ENCODE assay signal across 3 worm cellular contexts in the genomic region with DNA sequence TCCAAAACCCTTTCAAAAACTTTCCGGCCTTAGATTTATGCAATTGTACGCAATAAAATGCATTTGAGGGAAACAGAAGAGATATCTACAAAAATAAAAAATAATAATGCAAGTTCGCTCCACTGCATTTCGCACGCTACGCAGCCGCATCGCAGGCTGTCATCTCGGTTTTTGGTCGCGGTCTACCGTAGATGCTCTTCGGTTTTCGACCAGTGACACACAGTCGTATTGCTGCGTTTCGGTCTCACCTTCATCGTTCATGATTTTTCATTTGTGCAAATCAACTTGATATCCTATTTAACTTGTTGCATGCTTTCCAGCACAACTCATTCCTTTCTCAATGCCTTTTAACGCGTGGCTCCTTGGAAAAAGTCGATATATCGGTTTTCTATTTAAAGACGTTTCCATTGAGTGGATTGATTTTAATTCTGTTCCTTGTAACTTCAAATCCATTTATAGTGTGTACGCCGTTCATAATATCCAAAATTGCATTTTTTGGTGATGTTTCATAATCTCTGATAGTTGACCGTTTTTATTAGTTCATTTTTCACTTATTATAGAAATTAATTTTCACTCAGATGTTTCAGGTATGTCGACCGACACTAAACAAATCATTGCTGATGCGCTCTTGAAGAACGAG.
TF ChIP-seq lines count a peak whose summit lies in the region.

A gene (plus strand): TSS at position 590 of the 640 bp plus-strand sequence.

TF ChIP-seq in whole organism, L2 larva, 48 proteins besides CTCF, POLR2A, EP300 and RAD21 (continued from another document):
- TF ChIP-seq R02D3.7 (tag; optimal IDR thresholded peaks at IDR 0.05; lab: Kevin White, UChicago) (peak; percentile 11), ZK546.5 (tag; optimal IDR thresholded peaks at IDR 0.05; lab: Kevin White, UChicago) (peak; percentile 42), lin-11 (tag; optimal IDR thresholded peaks at IDR 0.05; lab: Kevin White, UChicago) (peak; percentile 67), fos-1 (tag; optimal IDR thresholded peaks at IDR 0.05; lab: Kevin White, UChicago) (peak; percentile 99), nhr-6 (tag; optimal IDR thresholded peaks at IDR 0.05; lab: Kevin White, UChicago) (peak; percentile 39), lin-13 (GFP tag; optimal IDR thresholded peaks at IDR 0.05; lab: Kevin White, UChicago) (peak; percentile 85), F13H6.1 (tag; optimal IDR thresholded peaks at IDR 0.05; lab: Kevin White, UChicago) (peak; percentile 74), mab-5 (tag; optimal IDR thresholded peaks at IDR 0.05; lab: Kevin White, UChicago) (peak; percentile 43), nhr-237 (tag; optimal IDR thresholded peaks at IDR 0.05; lab: Kevin White, UChicago) (no peak), nhr-129 (tag; optimal IDR thresholded peaks at IDR 0.05; lab: Kevin White, UChicago) (peak; percentile 88), snpc-4 (tag; optimal IDR thresholded peaks at IDR 0.05; lab: Kevin White, UChicago) (peak; percentile 53), elt-1 (tag; optimal IDR thresholded peaks at IDR 0.05; lab: Kevin White, UChicago) (no peak), unc-55 (GFP tag; optimal IDR thresholded peaks at IDR 0.05; lab: Kevin White, UChicago) (peak; percentile 97), alr-1 (tag; optimal IDR thresholded peaks at IDR 0.05; lab: Kevin White, UChicago) (no peak), crh-2 (tag; optimal IDR thresholded peaks at IDR 0.05; lab: Kevin White, UChicago) (peak; percentile 95), nhr-21 (tag; optimal IDR thresholded peaks at IDR 0.05; lab: Kevin White, UChicago) (peak; percentile 81), C34F6.9 (tag; optimal IDR thresholded peaks at IDR 0.05; lab: Kevin White, UChicago) (peak; percentile 98)

TF ChIP-seq in whole organism, L4 larva, 104 proteins besides CTCF, POLR2A, EP300 and RAD21 (continued from another document):
- TF ChIP-seq ceh-44 (GFP tag; IDR thresholded peaks at IDR 0.05; lab: Robert Waterston, UW) (peak; percentile 42; the same call in 1 of the 2 replicates), ceh-20 (GFP tag; IDR thresholded peaks at IDR 0.05; lab: Robert Waterston, UW) (no peak), lim-7 (GFP tag; IDR thresholded peaks at IDR 0.05; lab: Robert Waterston, UW) (no peak), mdl-1 (tag; optimal IDR thresholded peaks at IDR 0.05; lab: Kevin White, UChicago) (peak; percentile 4 to 70), skn-1 (tag; optimal IDR thresholded peaks at IDR 0.05; lab: Kevin White, UChicago) (peak; percentile 4), T26A8.4 (GFP tag; IDR thresholded peaks at IDR 0.05; lab: Robert Waterston, UW) (peak; percentile 77), pha-4 (GFP tag; IDR thresholded peaks at IDR 0.05; lab: Robert Waterston, UW) (peak; percentile 60; the same call in 1 of the 2 replicates), pha-4 (tag; optimal IDR thresholded peaks at IDR 0.05; lab: Kevin White, UChicago) (no peak), D1046.2 (GFP tag; IDR thresholded peaks at IDR 0.05; lab: Robert Waterston, UW) (no peak), daf-8 (GFP tag; IDR thresholded peaks at IDR 0.05; lab: Robert Waterston, UW) (no peak), lin-29 (GFP tag; IDR thresholded peaks at IDR 0.05; lab: Robert Waterston, UW) (no peak), saeg-2 (GFP tag; IDR thresholded peaks at IDR 0.05; lab: Robert Waterston, UW) (no peak), unc-39 (tag; optimal IDR thresholded peaks at IDR 0.05; lab: Kevin White, UChicago) (no peak), fkh-10 (GFP tag; optimal IDR thresholded peaks at IDR 0.05; lab: Kevin White, UChicago) (peak; percentile 26), tra-1 (GFP tag; IDR thresholded peaks at IDR 0.05; lab: Robert Waterston, UW) (0 out of 2 replicates have a peak, but pooled peaks have one; percentile 46), unc-62 (GFP tag; optimal IDR thresholded peaks at IDR 0.05 in 1 of 2; lab: Kevin White, UChicago) (peak in 1 of 2 experiments; percentile 95), unc-62 (tag; optimal IDR thresholded peaks at IDR 0.05; lab: Kevin White, UChicago) (no peak), daf-19 (GFP tag; conservative IDR thresholded peaks at IDR 0.05; lab: Robert Waterston, UW) (no peak), egl-43 (GFP tag; IDR thresholded peaks at IDR 0.05; lab: Robert Waterston, UW) (0 out of 2 replicates have a peak, but pooled peaks have one; percentile 29), hlh-11 (tag; optimal IDR thresholded peaks at IDR 0.05; lab: Kevin White, UChicago) (peak; percentile 88), ceh-62 (tag; optimal IDR thresholded peaks at IDR 0.05; lab: Kevin White, UChicago) (no peak), dmd-6 (GFP tag; IDR thresholded peaks at IDR 0.05; lab: Robert Waterston, UW) (peak; percentile 93), nhr-111 (GFP tag; optimal IDR thresholded peaks at IDR 0.05; lab: Kevin White, UChicago) (no peak), rbr-2 (tag; optimal IDR thresholded peaks at IDR 0.05; lab: Kevin White, UChicago) (peak; percentile 82), zip-11 (GFP tag; IDR thresholded peaks at IDR 0.05; lab: Robert Waterston, UW) (no peak), aha-1 (tag; lab: Kevin White, UChicago) (peak; percentile 48), pqm-1 (tag; optimal IDR thresholded peaks at IDR 0.05; lab: Kevin White, UChicago) (peak; percentile 75), nhr-48 (tag; optimal IDR thresholded peaks at IDR 0.05; lab: Kevin White, UChicago) (peak; percentile 40), mxl-3 (GFP tag; optimal IDR thresholded peaks at IDR 0.05; lab: Kevin White, UChicago) (peak; percentile 86), nhr-11 (tag; optimal IDR thresholded peaks at IDR 0.05; lab: Kevin White, UChicago) (peak; percentile 80), dve-1 (tag; optimal IDR thresholded peaks at IDR 0.05; lab: Kevin White, UChicago; ENCODE audit: insufficient read depth) (peak; percentile 94), Y5F2A.4 (GFP tag; optimal IDR thresholded peaks at IDR 0.05; lab: Kevin White, UChicago) (no peak), nhr-77 (tag; optimal IDR thresholded peaks at IDR 0.05; lab: Kevin White, UChicago) (peak; percentile 97), nhr-6 (tag; optimal IDR thresholded peaks at IDR 0.05; lab: Kevin White, UChicago) (peak; percentile 89), fos-1 (tag; optimal IDR thresholded peaks at IDR 0.05; lab: Kevin White, UChicago) (peak; percentile 25), ztf-11 (tag; optimal IDR thresholded peaks at IDR 0.05; lab: Kevin White, UChicago) (no peak), mep-1 (tag; optimal IDR thresholded peaks at IDR 0.05; lab: Kevin White, UChicago) (peak; percentile 92), nhr-237 (tag; optimal IDR thresholded peaks at IDR 0.05; lab: Kevin White, UChicago) (no peak), dmd-8 (GFP tag; IDR thresholded peaks at IDR 0.05; lab: Robert Waterston, UW) (no peak), unc-130 (GFP tag; optimal IDR thresholded peaks at IDR 0.05; lab: Kevin White, UChicago) (peak; percentile 2), lin-15B (tag; optimal IDR thresholded peaks at IDR 0.05; lab: Kevin White, UChicago) (peak; percentile 40), T20F7.1 (GFP tag; optimal IDR thresholded peaks at IDR 0.05; lab: Kevin White, UChicago) (peak; percentile 81), ctbp-1 (GFP tag; IDR thresholded peaks at IDR 0.05; lab: Robert Waterston, UW) (peak; percentile 52), ama-1 (optimal IDR thresholded peaks at IDR 0.05; lab: Kevin White, UChicago) (peak; percentile 87), nhr-28 (tag; optimal IDR thresholded peaks at IDR 0.05; lab: Kevin White, UChicago) (peak; percentile 92), lin-13 (GFP tag; optimal IDR thresholded peaks at IDR 0.05; lab: Kevin White, UChicago) (peak; percentile 95), R02D3.7 (tag; optimal IDR thresholded peaks at IDR 0.05; lab: Kevin White, UChicago) (no peak), mes-2 (tag; optimal IDR thresholded peaks at IDR 0.05; lab: Kevin White, UChicago; ENCODE audit: poor library complexity, severe bottlenecking) (peak; percentile 91), F37D6.2 (tag; optimal IDR thresholded peaks at IDR 0.05; lab: Kevin White, UChicago) (peak; percentile 7), zfp-2 (tag; optimal IDR thresholded peaks at IDR 0.05; lab: Kevin White, UChicago) (no peak), vab-7 (GFP tag; IDR thresholded peaks at IDR 0.05; lab: Robert Waterston, UW) (no peak), spr-1 (tag; optimal IDR thresholded peaks at IDR 0.05; lab: Kevin White, UChicago) (peak; percentile 64), dpl-1 (GFP tag; optimal IDR thresholded peaks at IDR 0.05; lab: Kevin White, UChicago) (peak; percentile 74)

TF ChIP-seq in whole organism, late embryonic, 69 proteins besides CTCF, POLR2A, EP300 and RAD21 (continued from another document):
- TF ChIP-seq unc-3 (GFP tag; conservative IDR thresholded peaks at IDR 0.05; lab: Robert Waterston, UW), result no peak
- TF ChIP-seq unc-3 (tag; optimal IDR thresholded peaks at IDR 0.05; lab: Kevin White, UChicago), result no peak
- TF ChIP-seq eyg-1 (tag; optimal IDR thresholded peaks at IDR 0.05; lab: Kevin White, UChicago), result no peak
- TF ChIP-seq ceh-2 (tag; optimal IDR thresholded peaks at IDR 0.05; lab: Kevin White, UChicago), result no peak
- no peak for TF ChIP-seq fax-1 (tag; optimal IDR thresholded peaks at IDR 0.05; lab: Kevin White, UChicago)
- no peak for TF ChIP-seq hlh-8 (tag; optimal IDR thresholded peaks at IDR 0.05; lab: Kevin White, UChicago)
- peak; percentile 26 for TF ChIP-seq ceh-30 (tag; optimal IDR thresholded peaks at IDR 0.05; lab: Kevin White, UChicago)
- no peak for TF ChIP-seq ceh-6 (GFP tag; optimal IDR thresholded peaks at IDR 0.05; lab: Kevin White, UChicago)
- TF ChIP-seq ceh-45 (GFP tag; IDR thresholded peaks at IDR 0.05; lab: Robert Waterston, UW), result no peak
- TF ChIP-seq ztf-16 (tag; optimal IDR thresholded peaks at IDR 0.05; lab: Kevin White, UChicago), result no peak
- TF ChIP-seq hlh-30 (tag; optimal IDR thresholded peaks at IDR 0.05; lab: Kevin White, UChicago; ENCODE audit: insufficient read depth), result peak; percentile 26
- no peak for TF ChIP-seq hlh-13 (GFP tag; optimal IDR thresholded peaks at IDR 0.05; lab: Kevin White, UChicago)
- no peak for TF ChIP-seq T23F11.4 (GFP tag; optimal IDR thresholded peaks at IDR 0.05; lab: Kevin White, UChicago)
- TF ChIP-seq pag-3 (tag; optimal IDR thresholded peaks at IDR 0.05; lab: Kevin White, UChicago; ENCODE audit: borderline replicate concordance), result no peak
- TF ChIP-seq syd-9 (tag; optimal IDR thresholded peaks at IDR 0.05; lab: Kevin White, UChicago), result no peak
- peak; percentile 61 for TF ChIP-seq ceh-31 (tag; optimal IDR thresholded peaks at IDR 0.05; lab: Kevin White, UChicago)
- TF ChIP-seq madf-2 (tag; optimal IDR thresholded peaks at IDR 0.05; lab: Kevin White, UChicago), result no peak
- no peak for TF ChIP-seq sox-4 (tag; optimal IDR thresholded peaks at IDR 0.05; lab: Kevin White, UChicago)
- no peak for TF ChIP-seq fkh-10 (GFP tag; optimal IDR thresholded peaks at IDR 0.05; lab: Kevin White, UChicago)
- TF ChIP-seq ceh-34 (tag; optimal IDR thresholded peaks at IDR 0.05; lab: Kevin White, UChicago), result peak; percentile 31
- TF ChIP-seq pat-9 (tag; optimal IDR thresholded peaks at IDR 0.05; lab: Kevin White, UChicago), result no peak
- no peak for TF ChIP-seq pha-4 (tag; optimal IDR thresholded peaks at IDR 0.05; lab: Kevin White, UChicago)
- peak; percentile 15 for TF ChIP-seq C08G9.2 (tag; optimal IDR thresholded peaks at IDR 0.05; lab: Kevin White, UChicago)
- TF ChIP-seq hlh-15 (tag; optimal IDR thresholded peaks at IDR 0.05; lab: Kevin White, UChicago), result no peak
- no peak for TF ChIP-seq Y22D7AL.16 (tag; optimal IDR thresholded peaks at IDR 0.05; lab: Kevin White, UChicago)
- no peak for TF ChIP-seq gmeb-2 (tag; optimal IDR thresholded peaks at IDR 0.05; lab: Kevin White, UChicago)
- TF ChIP-seq hlh-6 (tag; optimal IDR thresholded peaks at IDR 0.05; lab: Kevin White, UChicago), result no peak
- no peak for TF ChIP-seq K02D7.2 (tag; optimal IDR thresholded peaks at IDR 0.05; lab: Kevin White, UChicago)
- TF ChIP-seq pha-2 (tag; optimal IDR thresholded peaks at IDR 0.05; lab: Kevin White, UChicago), result no peak
- no peak for TF ChIP-seq nhr-11 (tag; optimal IDR thresholded peaks at IDR 0.05; lab: Kevin White, UChicago)
- TF ChIP-seq unc-86 (tag; optimal IDR thresholded peaks at IDR 0.05; lab: Kevin White, UChicago), result peak; percentile 40
- TF ChIP-seq rnt-1 (tag; optimal IDR thresholded peaks at IDR 0.05; lab: Kevin White, UChicago), result peak; percentile 55
- peak; percentile 63 for TF ChIP-seq ref-2 (tag; optimal IDR thresholded peaks at IDR 0.05; lab: Kevin White, UChicago)
- no peak for TF ChIP-seq pqm-1 (tag; optimal IDR thresholded peaks at IDR 0.05; lab: Kevin White, UChicago)
- no peak for TF ChIP-seq ceh-24 (tag; optimal IDR thresholded peaks at IDR 0.05; lab: Kevin White, UChicago)
- no peak for TF ChIP-seq ceh-22 (tag; optimal IDR thresholded peaks at IDR 0.05; lab: Kevin White, UChicago)
- no peak for TF ChIP-seq F13H6.1 (tag; optimal IDR thresholded peaks at IDR 0.05; lab: Kevin White, UChicago)
- TF ChIP-seq ets-4 (tag; optimal IDR thresholded peaks at IDR 0.05; lab: Kevin White, UChicago), result peak; percentile 14
- no peak for TF ChIP-seq elt-4 (tag; optimal IDR thresholded peaks at IDR 0.05; lab: Kevin White, UChicago)
- TF ChIP-seq ceh-19 (GFP tag; optimal IDR thresholded peaks at IDR 0.05; lab: Kevin White, UChicago), result no peak
- TF ChIP-seq ceh-9 (tag; optimal IDR thresholded peaks at IDR 0.05; lab: Kevin White, UChicago), result no peak
- TF ChIP-seq zip-5 (tag; optimal IDR thresholded peaks at IDR 0.05; lab: Kevin White, UChicago), result no peak
- peak; percentile 82 for TF ChIP-seq nfya-1 (tag; optimal IDR thresholded peaks at IDR 0.05; lab: Kevin White, UChicago)
- no peak for TF ChIP-seq sox-2 (GFP tag; IDR thresholded peaks at IDR 0.05; lab: Robert Waterston, UW)
- no peak for TF ChIP-seq mec-3 (tag; optimal IDR thresholded peaks at IDR 0.05; lab: Kevin White, UChicago; ENCODE audit: borderline replicate concordance)
- no peak for TF ChIP-seq dmd-4 (tag; optimal IDR thresholded peaks at IDR 0.05; lab: Kevin White, UChicago; ENCODE audit: borderline replicate concordance)
- TF ChIP-seq npax-4 (tag; optimal IDR thresholded peaks at IDR 0.05; lab: Kevin White, UChicago), result no peak
